Worm (Caenorhabditis elegans) whole organism, L1 larva: Measurements from ENCODE around the gene C06A6.2.

Experiments used
- C16A3.4 ChIP-seq: fragments of 150-350 bp; optimal IDR thresholded peaks from 2 replicates; lab custom pipeline; 2014; ENCODE audit warnings: missing biosample characterization, missing genetic modification characterization
- alr-1 ChIP-seq: fragments of 200-800 bp; sonication (Bioruptor generic); optimal IDR thresholded peaks from 2 replicates; lab custom pipeline; 2018; ENCODE audit warnings: borderline replicate concordance, mild to moderate bottlenecking, missing genetic modification characterization, missing compliant biosample characterization
- aly-2 ChIP-seq: fragments of 150-350 bp; optimal IDR thresholded peaks from 2 replicates; lab custom pipeline; 2014; ENCODE audit warnings: missing biosample characterization, missing genetic modification characterization
- blmp-1 ChIP-seq: fragments of 150-350 bp; optimal IDR thresholded peaks from 2 replicates; lab custom pipeline; 2014; ENCODE audit warnings: missing biosample characterization, missing genetic modification characterization
- ceh-82 ChIP-seq, 3 experiments: fragments of 150-350 bp in 1 of 3; sonication (generic microtip) in 2 of 3; optimal IDR thresholded peaks; 2 replicates each; lab custom pipeline; 2014 to 2017; ENCODE audit warnings: missing biosample characterization in 3 of 3, missing genetic modification characterization in 3 of 3
- ceh-88 ChIP-seq: fragments of 200-800 bp; sonication (Bioruptor generic); IDR thresholded peaks from 2 replicates; pipeline ENCODE4 v1.3.6; 2022; ENCODE audit warnings: missing genetic modification characterization, missing compliant biosample characterization
- dpl-1 ChIP-seq, 3 experiments: fragments of 150-350 bp in 2 of 3; sonication (generic microtip) in 1 of 3; optimal IDR thresholded peaks; 2 replicates each; lab custom pipeline; 2014 to 2017; ENCODE audit warnings: missing biosample characterization in 3 of 3, missing genetic modification characterization in 3 of 3, missing genetic modification reagents in 3 of 3
- dsc-1 ChIP-seq: sonication (generic microtip); optimal IDR thresholded peaks from 2 replicates; lab custom pipeline; 2016; ENCODE audit warnings: mild to moderate bottlenecking, missing genetic modification characterization, missing compliant biosample characterization
- efl-1 ChIP-seq, 4 experiments: fragments of 150-350 bp; optimal IDR thresholded peaks in 3 of 4; peaks in 1 of 4; 1 replicate in 1 of 4; 2 replicates in 3 of 4; lab custom pipeline; 2014; ENCODE audit warnings: missing biosample characterization in 2 of 4, missing genetic modification characterization in 2 of 4, missing genetic modification reagents in 2 of 4
- efl-3 ChIP-seq: fragments of 200-800 bp; sonication (Bioruptor generic); optimal IDR thresholded peaks from 2 replicates; lab custom pipeline; 2018; ENCODE audit warnings: mild to moderate bottlenecking, missing genetic modification characterization, missing compliant biosample characterization
- egl-13 ChIP-seq: sonication (generic microtip); optimal IDR thresholded peaks from 2 replicates; lab custom pipeline; 2016; ENCODE audit warnings: missing genotype, missing genetic modification reagents, missing genetic modification characterization, missing compliant biosample characterization
- fkh-8 ChIP-seq: sonication (generic microtip); optimal IDR thresholded peaks from 2 replicates; lab custom pipeline; 2016; ENCODE audit warnings: mild to moderate bottlenecking, missing genetic modification characterization, missing compliant biosample characterization
- hlh-17 ChIP-seq: fragments of 200-800 bp; sonication (Bioruptor generic); optimal IDR thresholded peaks from 2 replicates; lab custom pipeline; 2018; ENCODE audit warnings: missing genetic modification characterization, mild to moderate bottlenecking, missing compliant biosample characterization, moderate library complexity, borderline replicate concordance
- irx-1 ChIP-seq: sonication (generic microtip); optimal IDR thresholded peaks from 2 replicates; lab custom pipeline; 2016; ENCODE audit warnings: missing genetic modification characterization, missing compliant biosample characterization
- jun-1 ChIP-seq: fragments of 150-350 bp; optimal IDR thresholded peaks from 2 replicates; lab custom pipeline; 2014; ENCODE audit warnings: missing biosample characterization, missing genetic modification reagents, missing genetic modification characterization
- lin-13 ChIP-seq: fragments of 150-350 bp; optimal IDR thresholded peaks from 2 replicates; lab custom pipeline; 2014; ENCODE audit warnings: missing biosample characterization, missing genetic modification reagents, missing genetic modification characterization
- lin-15B ChIP-seq: fragments of 150-350 bp; sonication (generic microtip); optimal IDR thresholded peaks from 3 replicates; lab custom pipeline; 2014; ENCODE audit warnings: missing biosample characterization, missing genetic modification characterization
- lin-35 ChIP-seq, 2 experiments: fragments of 150-350 bp; optimal IDR thresholded peaks; 2 replicates each; lab custom pipeline; 2014; ENCODE audit warnings: missing biosample characterization in 2 of 2, missing genetic modification characterization in 2 of 2, missing genetic modification reagents in 2 of 2
- lin-39 ChIP-seq: fragments of 150-350 bp; optimal IDR thresholded peaks from 2 replicates; lab custom pipeline; 2014; ENCODE audit warnings: missing biosample characterization, missing genetic modification reagents, missing genetic modification characterization
- lir-3 ChIP-seq: sonication (generic microtip); optimal IDR thresholded peaks from 2 replicates; lab custom pipeline; 2016; ENCODE audit warnings: mild to moderate bottlenecking, missing genetic modification characterization, moderate library complexity, missing compliant biosample characterization; ENCODE audit not compliant: poor library complexity
- lsy-2 ChIP-seq, 2 experiments: fragments of 150-350 bp; optimal IDR thresholded peaks; 2 replicates each; lab custom pipeline; 2014; ENCODE audit warnings: missing biosample characterization in 2 of 2, missing genetic modification characterization in 2 of 2
- mab-9 ChIP-seq: fragments of 200-800 bp; sonication (Bioruptor generic); IDR thresholded peaks from 2 replicates; pipeline ENCODE4 v1.3.6; 2022; ENCODE audit warnings: missing genetic modification reagents, missing genetic modification characterization, missing compliant biosample characterization
- mdl-1 ChIP-seq, 2 experiments: fragments of 150-350 bp; optimal IDR thresholded peaks; 2 replicates each; lab custom pipeline; 2014 to 2017; ENCODE audit warnings: missing biosample characterization in 2 of 2, missing genetic modification characterization in 2 of 2, inconsistent platforms in 1 of 2
- mef-2 ChIP-seq: fragments of 150-350 bp; optimal IDR thresholded peaks from 2 replicates; lab custom pipeline; 2014; ENCODE audit warnings: missing biosample characterization, missing genetic modification characterization
- mep-1 ChIP-seq: fragments of 150-350 bp; optimal IDR thresholded peaks from 2 replicates; lab custom pipeline; 2014; ENCODE audit warnings: missing biosample characterization, missing genetic modification characterization
- nhr-11 ChIP-seq: fragments of 150-350 bp; optimal IDR thresholded peaks from 2 replicates; lab custom pipeline; 2014; ENCODE audit warnings: missing biosample characterization, missing genetic modification characterization
- nhr-12 ChIP-seq: sonication (generic microtip); optimal IDR thresholded peaks from 2 replicates; lab custom pipeline; 2017; ENCODE audit warnings: missing biosample characterization, missing genetic modification characterization
- nhr-19 ChIP-seq: fragments of 200-800 bp; sonication (Bioruptor generic); conservative IDR thresholded peaks from 2 replicates; pipeline ENCODE4 v1.3.6; 2022; ENCODE audit warnings: missing genetic modification characterization, missing compliant biosample characterization
- nhr-20 ChIP-seq: sonication (generic microtip); optimal IDR thresholded peaks from 2 replicates; lab custom pipeline; 2016; ENCODE audit warnings: mild to moderate bottlenecking, missing genetic modification characterization, missing compliant biosample characterization
- nhr-71 ChIP-seq: sonication (generic microtip); optimal IDR thresholded peaks from 2 replicates; lab custom pipeline; 2016; ENCODE audit warnings: mild to moderate bottlenecking, missing genetic modification characterization, moderate library complexity, missing compliant biosample characterization
- nhr-76 ChIP-seq: sonication (generic microtip); optimal IDR thresholded peaks from 2 replicates; lab custom pipeline; 2017; ENCODE audit warnings: missing biosample characterization, missing genetic modification characterization
- nhr-84 ChIP-seq: sonication (generic microtip); optimal IDR thresholded peaks from 2 replicates; lab custom pipeline; 2017; ENCODE audit warnings: missing biosample characterization, missing genetic modification characterization
- nhr-85 ChIP-seq: sonication (generic microtip); peaks from one replicate; lab custom pipeline; 2016; ENCODE audit warnings: missing genetic modification characterization, inconsistent platforms, missing compliant biosample characterization
- nhr-90 ChIP-seq: sonication (generic microtip); optimal IDR thresholded peaks from 2 replicates; lab custom pipeline; 2016; ENCODE audit warnings: mild to moderate bottlenecking, missing genetic modification characterization, missing compliant biosample characterization; ENCODE audit not compliant: poor library complexity
- pax-3 ChIP-seq: fragments of 200-800 bp; sonication (Bioruptor generic); optimal IDR thresholded peaks from 2 replicates; lab custom pipeline; 2018; ENCODE audit warnings: mild to moderate bottlenecking, missing genetic modification characterization, moderate library complexity, missing compliant biosample characterization
- rnt-1 ChIP-seq: sonication (generic microtip); optimal IDR thresholded peaks from 2 replicates; lab custom pipeline; 2016; ENCODE audit warnings: mild to moderate bottlenecking, missing genetic modification characterization, moderate library complexity, missing compliant biosample characterization
- skn-1 ChIP-seq: fragments of 150-350 bp; optimal IDR thresholded peaks from 2 replicates; lab custom pipeline; 2014; ENCODE audit warnings: missing biosample characterization, missing genetic modification characterization
- snpc-4 ChIP-seq: fragments of 150-350 bp; optimal IDR thresholded peaks from 2 replicates; lab custom pipeline; 2014; ENCODE audit warnings: missing biosample characterization, missing genetic modification characterization
- sox-4 ChIP-seq: sonication (generic microtip); optimal IDR thresholded peaks from 2 replicates; lab custom pipeline; 2016; ENCODE audit warnings: missing genetic modification characterization, missing compliant biosample characterization
- sptf-1 ChIP-seq: fragments of 150-350 bp; optimal IDR thresholded peaks from 2 replicates; lab custom pipeline; 2014; ENCODE audit warnings: missing biosample characterization, missing genetic modification characterization
- sup-37 ChIP-seq: fragments of 200-800 bp; sonication (Bioruptor generic); optimal IDR thresholded peaks from 2 replicates; lab custom pipeline; 2018; ENCODE audit warnings: mild to moderate bottlenecking, missing genetic modification characterization, missing compliant biosample characterization
- tbx-2 ChIP-seq: sonication (generic microtip); optimal IDR thresholded peaks from 2 replicates; lab custom pipeline; 2016; ENCODE audit warnings: missing genetic modification characterization, missing compliant biosample characterization
- unc-30 ChIP-seq: sonication (generic microtip); optimal IDR thresholded peaks from 2 replicates; lab custom pipeline; 2017; ENCODE audit warnings: missing biosample characterization, missing genetic modification characterization
- unc-62 ChIP-seq: fragments of 150-350 bp; optimal IDR thresholded peaks from 2 replicates; lab custom pipeline; 2014; ENCODE audit warnings: missing biosample characterization, missing genetic modification reagents, missing genetic modification characterization
- unc-86 ChIP-seq: sonication (generic microtip); optimal IDR thresholded peaks from 2 replicates; lab custom pipeline; 2016; ENCODE audit warnings: missing genetic modification characterization, missing compliant biosample characterization
- xbp-1 ChIP-seq: sonication (generic microtip); optimal IDR thresholded peaks from 2 replicates; lab custom pipeline; 2016; ENCODE audit warnings: missing genetic modification characterization, missing compliant biosample characterization
- ztf-11 ChIP-seq, 2 experiments: sonication (generic microtip); optimal IDR thresholded peaks; 2 replicates each; lab custom pipeline; 2016 to 2017; ENCODE audit warnings: missing genetic modification characterization in 2 of 2, missing biosample characterization in 1 of 2, missing compliant biosample characterization in 1 of 2

C06A6.2 gene

DNA sequence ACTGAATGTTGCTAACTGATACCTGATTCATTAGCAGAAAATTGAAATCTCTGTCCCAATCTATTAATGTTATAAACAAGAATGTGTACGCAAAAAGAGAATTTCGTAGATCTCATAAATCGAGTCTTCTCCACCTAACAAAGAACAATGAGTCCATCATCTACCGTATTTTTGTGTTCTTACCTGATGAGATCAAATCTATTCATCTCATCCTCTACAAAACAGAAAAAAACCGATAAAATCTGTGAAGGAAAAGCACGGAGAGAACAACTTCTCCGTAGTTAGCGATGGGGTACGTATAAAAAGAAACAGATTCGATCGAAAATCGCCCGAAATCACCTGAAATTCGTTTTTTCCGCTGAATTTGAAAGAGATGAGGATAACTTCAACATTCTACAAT, 37.8 kb upstream of the C06A6.2 start, which contains the start of gene C33H5.1:
TSS of gene C33H5.1 (plus strand) at position 330 of the 400 bp plus-strand sequence.
- TF ChIP-seq nhr-11 (tag; lab: Kevin White, UChicago), result no peak
- TF ChIP-seq efl-1 (optimal IDR thresholded peaks at IDR 0.05; lab: Kevin White, UChicago), result no peak
- TF ChIP-seq efl-1 (GFP tag; optimal IDR thresholded peaks at IDR 0.05 in 1 of 2; lab: Kevin White, UChicago), result peak in 1 of 2 experiments; percentile 53
- TF ChIP-seq sptf-1 (tag; lab: Kevin White, UChicago), result no peak
- no peak for TF ChIP-seq sup-37 (GFP tag; lab: Kevin White, UChicago)
- TF ChIP-seq ztf-11 (tag; optimal IDR thresholded peaks at IDR 0.05; lab: Kevin White, UChicago), result no peak
- no peak for TF ChIP-seq nhr-19
- peak; percentile 10 for TF ChIP-seq blmp-1

DNA sequence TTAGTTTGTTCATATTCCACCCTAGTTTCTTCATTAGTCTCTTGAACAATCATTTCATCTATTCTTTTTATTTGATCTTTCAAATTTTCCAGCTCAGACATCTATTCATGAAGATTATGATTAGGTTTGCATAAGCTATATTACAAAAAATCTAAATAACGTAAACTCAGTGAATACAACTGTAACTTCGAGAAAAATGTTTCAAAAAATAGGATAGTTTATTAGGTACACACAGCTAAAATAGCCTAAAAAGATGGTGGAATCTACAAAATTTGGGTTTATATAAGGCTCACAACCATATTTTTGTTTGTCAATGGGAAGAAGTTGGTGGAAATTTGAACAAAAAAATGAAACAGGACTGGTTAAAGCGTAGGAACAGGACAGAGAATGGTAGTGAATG, 33.7 kb upstream of the C06A6.2 start, which contains the start of gene zgpa-1:
TSS of gene zgpa-1 (minus strand) at position 101 of the 400 bp plus-strand sequence.
- TF ChIP-seq lsy-2 (tag; optimal IDR thresholded peaks at IDR 0.05; lab: Kevin White, UChicago) (no peak), sox-4 (tag; lab: Kevin White, UChicago) (no peak), lin-13 (GFP tag; lab: Kevin White, UChicago) (no peak), mab-9 (GFP tag; lab: Robert Waterston, UW) (no peak), nhr-76 (tag; lab: Kevin White, UChicago) (no peak), lir-3 (tag; lab: Kevin White, UChicago) (no peak), unc-86 (tag; lab: Kevin White, UChicago) (no peak), lin-35 (GFP tag; optimal IDR thresholded peaks at IDR 0.05; lab: Kevin White, UChicago) (no peak), nhr-20 (tag; lab: Kevin White, UChicago) (no peak), nhr-19 (no peak), rnt-1 (tag; lab: Kevin White, UChicago) (no peak), nhr-90 (no peak)

DNA sequence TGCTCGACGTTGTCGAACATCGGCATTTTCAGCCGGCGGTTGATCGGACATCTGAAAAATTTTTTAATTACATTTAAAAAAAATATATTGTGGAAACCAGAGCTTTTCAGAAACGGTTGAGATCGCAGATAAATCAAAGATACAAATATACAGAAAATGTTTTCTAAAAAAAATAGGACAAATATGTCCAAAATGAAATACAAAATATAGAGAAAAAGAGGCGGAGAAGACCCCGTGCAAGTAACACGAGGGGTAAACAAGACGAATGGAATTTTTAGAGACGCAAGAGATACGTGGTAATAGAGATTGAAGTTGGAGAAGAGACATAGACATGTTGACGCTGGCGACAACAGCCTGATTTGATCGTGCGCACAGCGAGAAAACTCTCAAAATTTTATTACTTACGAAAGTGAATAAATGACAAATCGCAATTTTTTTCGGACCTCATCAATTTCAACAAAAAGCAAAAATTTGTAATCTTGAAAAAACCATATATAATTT, 30.7 kb upstream of the C06A6.2 start, which contains the start of gene cdgs-1:
TSS of gene cdgs-1 (minus strand) at position 51 of the 501 bp plus-strand sequence.
- TF ChIP-seq nhr-12 (tag; lab: Kevin White, UChicago), result no peak
- peak; percentile 69 for TF ChIP-seq blmp-1
- no peak for TF ChIP-seq pax-3 (tag; lab: Kevin White, UChicago)
- TF ChIP-seq lsy-2 (tag; optimal IDR thresholded peaks at IDR 0.05; lab: Kevin White, UChicago), result peak; percentile 45 to 70
- no peak for TF ChIP-seq efl-3
- peak; percentile 33 for TF ChIP-seq nhr-85 (tag; lab: Kevin White, UChicago)
- TF ChIP-seq nhr-19, result no peak
- TF ChIP-seq nhr-84, result no peak
- TF ChIP-seq mep-1 (tag; lab: Kevin White, UChicago), result peak; percentile 78
- no peak for TF ChIP-seq aly-2
- TF ChIP-seq ceh-82 (tag; optimal IDR thresholded peaks at IDR 0.05; lab: Kevin White, UChicago), result peak in 1 of 3 experiments; percentile 57
- peak; percentile 46 to 57 for TF ChIP-seq efl-1 (optimal IDR thresholded peaks at IDR 0.05; lab: Kevin White, UChicago)
- peak; percentile 40 to 88 for TF ChIP-seq efl-1 (GFP tag; optimal IDR thresholded peaks at IDR 0.05 in 1 of 2; lab: Kevin White, UChicago)
- TF ChIP-seq lin-35 (GFP tag; optimal IDR thresholded peaks at IDR 0.05; lab: Kevin White, UChicago), result peak; percentile 41 to 73
- no peak for TF ChIP-seq unc-30 (tag; lab: Kevin White, UChicago)
- TF ChIP-seq egl-13 (tag; lab: Kevin White, UChicago), result no peak
- peak; percentile 75 for TF ChIP-seq nhr-71 (tag; lab: Kevin White, UChicago)
- peak; percentile 18 for TF ChIP-seq xbp-1
- TF ChIP-seq skn-1 (tag; lab: Kevin White, UChicago), result peak; percentile 21
- no peak for TF ChIP-seq ceh-88 (GFP tag; lab: Robert Waterston, UW)
- TF ChIP-seq jun-1 (tag; lab: Kevin White, UChicago), result no peak
- no peak for TF ChIP-seq lin-39 (tag; lab: Kevin White, UChicago)
- TF ChIP-seq snpc-4 (tag; lab: Kevin White, UChicago), result no peak
- TF ChIP-seq dsc-1 (tag; lab: Kevin White, UChicago), result peak; percentile 12
- TF ChIP-seq C16A3.4 (tag; lab: Kevin White, UChicago), result peak; percentile 25
- TF ChIP-seq lin-15B (tag; lab: Kevin White, UChicago), result no peak
- peak; percentile 28 for TF ChIP-seq tbx-2
- peak in 1 of 2 experiments; percentile 82 for TF ChIP-seq mdl-1 (tag; optimal IDR thresholded peaks at IDR 0.05; lab: Kevin White, UChicago)
- no peak for TF ChIP-seq unc-62
- TF ChIP-seq fkh-8 (tag; lab: Kevin White, UChicago), result peak; percentile 2
- no peak for TF ChIP-seq nhr-76 (tag; lab: Kevin White, UChicago)
- TF ChIP-seq dpl-1 (GFP tag; optimal IDR thresholded peaks at IDR 0.05; lab: Kevin White, UChicago), result peak; percentile 36 to 41 (median 36)
- TF ChIP-seq hlh-17 (GFP tag; lab: Kevin White, UChicago), result no peak
- no peak for TF ChIP-seq irx-1 (tag; lab: Kevin White, UChicago)
- no peak for TF ChIP-seq alr-1 (tag; lab: Kevin White, UChicago)
- no peak for TF ChIP-seq mef-2
